Fruit fly (Drosophila melanogaster) whole organism, adult: ENCODE measurements around the gene CG9184.

Experiments
- CG11617 ChIP-seq: fragments of 200-800 bp; sonication (Bioruptor generic); optimal IDR thresholded peaks from 2 replicates; lab custom pipeline; 2017; ENCODE audit warnings: mild to moderate bottlenecking, missing biosample characterization, missing genetic modification reagents, missing genetic modification characterization
- CG12768 ChIP-seq: fragments of 200-800 bp; sonication (Bioruptor generic); optimal IDR thresholded peaks from 2 replicates; lab custom pipeline; 2017; ENCODE audit warnings: missing biosample characterization, missing genetic modification characterization, mild to moderate bottlenecking, moderate library complexity, missing genetic modification reagents
- CG14711 ChIP-seq: fragments of 200-800 bp; sonication (Bioruptor generic); optimal IDR thresholded peaks from 2 replicates; lab custom pipeline; 2018; ENCODE audit warnings: missing biosample characterization, mild to moderate bottlenecking, missing genetic modification characterization, moderate library complexity
- CG1620 ChIP-seq: fragments of 200-800 bp; sonication (Bioruptor generic); optimal IDR thresholded peaks from 2 replicates; lab custom pipeline; 2016; ENCODE audit warnings: missing biosample characterization, missing genetic modification characterization
- CG33017 ChIP-seq: fragments of 200-800 bp; sonication (Bioruptor generic); optimal IDR thresholded peaks from 2 replicates; lab custom pipeline; 2018; ENCODE audit warnings: missing biosample characterization, mild to moderate bottlenecking, missing genetic modification characterization, moderate library complexity
- CG5204 ChIP-seq: fragments of 200-800 bp; sonication (Bioruptor generic); optimal IDR thresholded peaks from 2 replicates; lab custom pipeline; 2016; ENCODE audit warnings: missing biosample characterization, missing genetic modification characterization
- CG7045 ChIP-seq: fragments of 200-800 bp; sonication (Bioruptor generic); optimal IDR thresholded peaks from 2 replicates; lab custom pipeline; 2017; ENCODE audit warnings: missing biosample characterization, mild to moderate bottlenecking, missing genetic modification characterization
- CG7101 ChIP-seq: fragments of 200-800 bp; sonication (Bioruptor generic); optimal IDR thresholded peaks from 2 replicates; lab custom pipeline; 2018; ENCODE audit warnings: missing biosample characterization, mild to moderate bottlenecking, missing genetic modification characterization, moderate library complexity
- Clk ChIP-seq: fragments of 200-800 bp; sonication (Bioruptor generic); optimal IDR thresholded peaks from 2 replicates; lab custom pipeline; 2017; ENCODE audit warnings: missing biosample characterization, missing genetic modification characterization
- Crg-1 ChIP-seq: fragments of 200-800 bp; sonication (Bioruptor generic); optimal IDR thresholded peaks from 2 replicates; lab custom pipeline; 2016; ENCODE audit warnings: missing biosample characterization, missing genetic modification characterization
- Hr96 ChIP-seq: fragments of 200-800 bp; sonication (Bioruptor generic); optimal IDR thresholded peaks from 2 replicates; lab custom pipeline; 2016; ENCODE audit warnings: missing biosample characterization, missing genetic modification characterization
- Mnt ChIP-seq: fragments of 200-800 bp; sonication (Bioruptor generic); optimal IDR thresholded peaks from 2 replicates; lab custom pipeline; 2016; ENCODE audit warnings: missing biosample characterization, mild to moderate bottlenecking, missing genetic modification characterization
- bab1 ChIP-seq: fragments of 200-800 bp; sonication (Bioruptor generic); optimal IDR thresholded peaks from 3 replicates; lab custom pipeline; 2019; ENCODE audit warnings: missing biosample characterization, mild to moderate bottlenecking, missing genetic modification characterization, moderate library complexity
- cic ChIP-seq: fragments of 200-800 bp; sonication (Bioruptor generic); optimal IDR thresholded peaks from 2 replicates; lab custom pipeline; 2017; ENCODE audit warnings: missing biosample characterization, mild to moderate bottlenecking, missing genetic modification characterization, moderate library complexity
- cnc ChIP-seq, 2 experiments: fragments of >200 bp; optimal IDR thresholded peaks; 2 replicates each; lab custom pipeline; 2017
- kay ChIP-seq: fragments of 200-800 bp; sonication (Bioruptor generic); peaks from one replicate; lab custom pipeline; 2016; ENCODE audit warnings: missing biosample characterization, missing genetic modification characterization, borderline replicate concordance
- ovo ChIP-seq: fragments of 200-800 bp; sonication (Bioruptor generic); optimal IDR thresholded peaks from 2 replicates; lab custom pipeline; 2016; ENCODE audit warnings: missing biosample characterization, missing genetic modification characterization
- pad ChIP-seq: fragments of 200-800 bp; sonication (Bioruptor generic); optimal IDR thresholded peaks from 3 replicates; lab custom pipeline; 2017; ENCODE audit warnings: missing biosample characterization, missing genetic modification characterization, mild to moderate bottlenecking, moderate library complexity, missing genetic modification reagents
- tj ChIP-seq: fragments of 200-800 bp; sonication (Bioruptor generic); optimal IDR thresholded peaks from 3 replicates; lab custom pipeline; 2017; ENCODE audit warnings: missing biosample characterization, mild to moderate bottlenecking, missing genetic modification characterization, moderate library complexity
- toe ChIP-seq: fragments of 200-800 bp; sonication (Bioruptor generic); optimal IDR thresholded peaks from 2 replicates; lab custom pipeline; 2016; ENCODE audit warnings: missing biosample characterization, missing genetic modification characterization

Gene CG9184

DNA sequence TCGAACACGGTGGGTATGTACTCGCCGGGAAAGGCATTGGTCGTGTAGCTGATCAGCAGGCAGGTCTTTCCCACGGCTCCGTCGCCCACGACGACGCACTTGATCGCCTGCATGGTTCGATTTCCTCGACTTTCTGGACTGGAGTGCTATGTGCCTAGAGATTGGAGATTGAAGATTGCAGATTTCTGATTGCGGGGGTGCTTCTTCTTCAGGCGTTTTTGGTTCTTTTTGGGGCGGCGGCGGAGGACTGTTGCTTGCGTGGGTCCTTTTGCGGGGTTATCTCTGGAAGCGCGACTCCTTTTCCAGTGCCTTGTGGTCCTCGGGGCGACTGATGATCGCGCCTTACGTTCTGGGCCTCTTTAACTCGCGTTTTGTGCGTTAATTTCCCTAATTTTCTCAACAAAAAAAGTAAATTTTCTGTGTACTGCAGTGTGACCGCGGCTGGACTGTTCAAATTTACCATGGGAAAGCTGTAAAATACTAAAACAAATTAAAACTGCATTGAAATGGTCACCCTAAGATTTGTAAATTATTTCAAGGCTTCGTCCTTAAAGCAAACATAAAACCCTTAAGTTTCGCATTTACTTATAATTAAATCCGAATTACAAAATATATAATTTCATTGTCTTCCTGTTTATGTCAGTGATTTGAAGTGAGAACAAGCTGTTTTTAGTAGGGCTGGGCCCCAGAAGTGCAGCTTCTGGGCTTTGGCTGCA lies 20.2 kb downstream of the CG9184 start, which contains the start of the genes Rac1 and Acat2:
Rac1 (minus strand) TSS at position 450 of the 716 bp plus-strand sequence.
Acat2 (plus strand) TSS at position 711 of the 716 bp plus-strand sequence.
- TF ChIP-seq bab1 (GFP tag; lab: Kevin White, UChicago) (peak; percentile 44), CG1620 (peak; percentile 29), Crg-1 (no peak), CG14711 (tag; lab: Kevin White, UChicago) (peak; percentile 17), Mnt (GFP tag; lab: Kevin White, UChicago) (no peak), CG11617 (peak; percentile 3)

DNA sequence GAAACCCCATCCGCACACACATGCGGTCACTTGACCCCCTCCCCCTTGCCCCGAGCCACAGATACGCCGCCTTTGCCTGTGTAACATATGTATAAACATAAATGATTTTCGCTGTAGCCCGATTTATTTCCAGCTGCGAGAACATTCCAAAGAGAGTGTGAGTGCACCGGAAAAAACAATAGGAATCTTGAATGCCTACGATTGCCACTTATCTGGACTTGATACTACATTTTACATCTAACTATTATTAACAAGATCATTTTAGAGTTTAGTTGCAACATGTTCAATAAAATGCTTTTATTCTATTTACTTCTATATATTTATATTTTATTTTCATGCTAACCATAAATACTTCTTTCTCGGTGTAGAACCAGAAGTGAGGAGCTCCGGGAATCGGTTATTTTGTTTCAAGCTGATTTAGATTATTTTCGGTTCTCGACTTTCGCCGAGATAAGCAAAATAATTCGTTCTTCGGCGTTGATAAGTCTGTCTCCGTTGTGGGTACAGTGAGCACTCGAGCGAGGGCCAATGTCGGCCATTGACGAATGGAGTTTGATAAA lies 22.4 kb downstream of the CG9184 start:
- TF ChIP-seq CG12768 (GFP tag; lab: Kevin White, UChicago) = peak; percentile 3
- no peak for TF ChIP-seq ovo (GFP tag; lab: Kevin White, UChicago)
- TF ChIP-seq cnc (optimal IDR thresholded peaks at IDR 0.05; lab: Kevin White, UChicago) = no peak
- no peak for TF ChIP-seq kay (GFP tag; lab: Kevin White, UChicago)
- TF ChIP-seq CG7101 (tag; lab: Kevin White, UChicago) = peak; percentile 76
- peak; percentile 98 for TF ChIP-seq tj (GFP tag; lab: Kevin White, UChicago)
- TF ChIP-seq CG5204 (GFP tag; lab: Kevin White, UChicago) = no peak
- TF ChIP-seq CG1620 = no peak
- TF ChIP-seq bab1 (GFP tag; lab: Kevin White, UChicago) = peak; percentile 91
- peak; percentile 80 for TF ChIP-seq CG14711 (tag; lab: Kevin White, UChicago)
- TF ChIP-seq Mnt (GFP tag; lab: Kevin White, UChicago) = no peak
- peak; percentile 44 for TF ChIP-seq CG7045 (GFP tag; lab: Kevin White, UChicago)
- TF ChIP-seq toe = no peak
- no peak for TF ChIP-seq cic (GFP tag; lab: Kevin White, UChicago)
- peak; percentile 52 for TF ChIP-seq CG33017 (tag; lab: Kevin White, UChicago)
- TF ChIP-seq pad (GFP tag; lab: Kevin White, UChicago) = peak; percentile 67
- peak; percentile 52 for TF ChIP-seq CG11617
- no peak for TF ChIP-seq Hr96 (GFP tag; lab: Kevin White, UChicago)
- no peak for TF ChIP-seq Clk
- no peak for TF ChIP-seq Crg-1

DNA sequence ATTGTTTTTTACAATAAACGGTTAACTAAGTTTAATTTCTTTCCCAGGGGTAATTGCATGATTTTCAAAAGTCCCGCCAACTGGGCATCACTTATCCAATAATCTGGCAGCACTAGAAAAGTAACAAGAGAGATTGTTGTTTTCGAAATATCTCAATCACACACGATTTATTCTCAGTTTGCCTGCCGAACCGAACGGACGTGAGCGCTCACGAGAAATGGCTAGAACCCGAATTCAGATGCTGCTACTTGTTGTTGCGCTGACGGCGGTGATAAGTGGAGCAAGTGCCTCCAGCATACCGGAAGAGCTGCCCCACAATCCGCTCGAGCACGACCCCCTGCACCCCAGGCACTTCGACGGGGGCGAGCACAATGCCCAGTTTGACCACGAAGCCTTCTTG lies 24.1 kb downstream of the CG9184 start, which contains the start of gene scf:
scf (plus strand) TSS at position 164 of the 400 bp plus-strand sequence.
- no peak for TF ChIP-seq Crg-1
- peak; percentile 37 for TF ChIP-seq bab1 (GFP tag; lab: Kevin White, UChicago)
- no peak for TF ChIP-seq pad (GFP tag; lab: Kevin White, UChicago)
- no peak for TF ChIP-seq CG1620
- no peak for TF ChIP-seq CG5204 (GFP tag; lab: Kevin White, UChicago)

DNA sequence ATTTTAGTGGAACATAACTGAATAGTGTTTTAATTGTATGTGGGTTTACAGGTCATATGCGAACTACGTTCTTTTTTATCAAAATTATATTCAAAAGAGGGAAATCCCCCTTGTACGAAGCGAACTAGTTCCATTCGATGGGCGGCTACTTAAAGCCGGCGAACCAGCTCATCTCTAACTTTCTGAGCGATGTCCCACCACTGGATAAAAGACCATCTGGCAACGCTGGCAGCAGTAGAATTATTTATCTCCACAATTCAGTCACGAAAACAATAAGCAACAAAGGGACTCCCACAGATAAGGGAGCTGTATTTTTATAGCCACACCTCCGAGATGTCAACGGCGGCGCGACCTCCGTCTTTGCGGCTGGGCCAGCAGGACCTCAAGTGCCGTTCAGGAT lies 26.9 kb downstream of the CG9184 start, which contains the start of gene Rabex-5:
Rabex-5 (plus strand) TSS at position 221 of the 400 bp plus-strand sequence.
- peak; percentile 2 for TF ChIP-seq pad (GFP tag; lab: Kevin White, UChicago)
- TF ChIP-seq CG14711 (tag; lab: Kevin White, UChicago) = no peak
- no peak for TF ChIP-seq bab1 (GFP tag; lab: Kevin White, UChicago)
- peak; percentile 49 for TF ChIP-seq CG1620
- no peak for TF ChIP-seq cic (GFP tag; lab: Kevin White, UChicago)

DNA sequence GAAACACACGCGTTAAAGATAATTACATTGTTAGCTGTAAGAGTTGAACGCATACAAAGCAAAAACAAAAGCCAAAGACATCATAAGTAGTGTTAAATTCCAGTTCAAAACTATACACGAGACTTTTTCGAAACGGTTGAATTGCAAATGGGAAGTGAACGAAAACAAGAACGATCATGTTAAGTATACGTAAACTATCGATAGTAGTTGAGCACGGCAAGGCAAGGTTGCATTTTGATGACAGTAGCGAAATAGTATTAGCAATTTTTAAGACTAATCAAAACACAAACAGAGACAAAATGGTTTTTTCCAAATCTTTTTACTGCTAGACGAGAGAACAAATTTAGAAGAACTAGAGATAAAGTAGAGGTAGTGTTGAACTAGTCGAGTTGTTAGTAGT lies 27.8 kb downstream of the CG9184 start:
- TF ChIP-seq cnc (optimal IDR thresholded peaks at IDR 0.05; lab: Kevin White, UChicago) (no peak), Crg-1 (no peak), kay (GFP tag; lab: Kevin White, UChicago) (no peak), Clk (no peak), cic (GFP tag; lab: Kevin White, UChicago) (no peak), CG1620 (no peak), bab1 (GFP tag; lab: Kevin White, UChicago) (no peak), CG12768 (GFP tag; lab: Kevin White, UChicago) (no peak), CG7101 (tag; lab: Kevin White, UChicago) (no peak), CG7045 (GFP tag; lab: Kevin White, UChicago) (no peak), CG11617 (no peak), CG14711 (tag; lab: Kevin White, UChicago) (no peak)

DNA sequence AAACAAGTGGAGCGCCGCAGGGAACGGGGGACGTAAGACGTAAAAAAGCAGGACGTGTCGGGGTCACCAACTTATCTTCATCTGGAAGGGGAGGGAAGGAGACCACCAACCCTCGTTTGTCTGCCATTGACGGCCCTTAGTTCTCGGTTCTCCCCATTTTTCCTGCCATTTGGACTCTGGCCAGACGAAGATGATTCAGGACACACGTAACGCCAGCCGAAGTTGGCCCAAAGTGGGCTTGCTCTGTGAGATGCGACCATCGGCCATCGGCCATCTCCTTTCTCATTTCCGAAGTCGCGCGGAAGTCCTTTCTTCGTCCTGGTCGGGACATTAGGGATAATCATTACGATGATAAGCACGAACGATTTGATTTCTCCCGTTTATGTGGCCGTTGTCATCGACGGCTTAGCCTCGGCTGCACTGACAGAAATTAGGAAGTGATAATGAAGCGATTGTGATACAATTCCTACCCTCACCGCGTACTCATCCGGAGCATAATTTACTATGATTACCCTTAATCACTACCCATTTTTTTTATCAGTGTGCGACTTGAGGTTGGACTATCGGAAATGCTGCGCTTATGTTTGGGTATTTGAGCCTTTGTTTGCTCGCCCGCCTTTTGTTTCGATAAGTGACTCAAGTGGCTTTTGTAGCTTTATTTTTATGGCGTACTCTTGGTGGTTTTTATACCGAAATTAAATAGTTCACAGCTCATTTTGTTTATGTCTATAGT lies 41.5 kb downstream of the CG9184 start:
- no peak for TF ChIP-seq CG7101 (tag; lab: Kevin White, UChicago)
- TF ChIP-seq cnc (optimal IDR thresholded peaks at IDR 0.05; lab: Kevin White, UChicago) = no peak
- no peak for TF ChIP-seq CG7045 (GFP tag; lab: Kevin White, UChicago)
- no peak for TF ChIP-seq CG1620
- TF ChIP-seq CG14711 (tag; lab: Kevin White, UChicago) = no peak
- TF ChIP-seq Mnt (GFP tag; lab: Kevin White, UChicago) = no peak
- no peak for TF ChIP-seq CG11617
- no peak for TF ChIP-seq Clk
- no peak for TF ChIP-seq CG33017 (tag; lab: Kevin White, UChicago)
- no peak for TF ChIP-seq toe
- no peak for TF ChIP-seq Hr96 (GFP tag; lab: Kevin White, UChicago)
- no peak for TF ChIP-seq ovo (GFP tag; lab: Kevin White, UChicago)
- no peak for TF ChIP-seq CG5204 (GFP tag; lab: Kevin White, UChicago)
- TF ChIP-seq Crg-1 = no peak
- no peak for TF ChIP-seq bab1 (GFP tag; lab: Kevin White, UChicago)
- TF ChIP-seq tj (GFP tag; lab: Kevin White, UChicago) = no peak
- no peak for TF ChIP-seq pad (GFP tag; lab: Kevin White, UChicago)
- no peak for TF ChIP-seq kay (GFP tag; lab: Kevin White, UChicago)
- TF ChIP-seq cic (GFP tag; lab: Kevin White, UChicago) = no peak
